Fruit fly (Drosophila melanogaster) whole organism, embryonic: Measurements from ENCODE around the gene Muc18B.

Experiments used
- BEAF-32 ChIP-seq: fragments of 200-800 bp; sonication (Bioruptor generic); optimal IDR thresholded peaks from 3 replicates; lab custom pipeline; 2017; ENCODE audit warnings: missing biosample characterization, missing genetic modification characterization, mild to moderate bottlenecking, moderate library complexity, missing genetic modification reagents
- Blimp-1 ChIP-seq: fragments of 200-800 bp; sonication (Bioruptor generic); optimal IDR thresholded peaks from 3 replicates; lab custom pipeline; 2018; ENCODE audit warnings: missing biosample characterization, missing genetic modification characterization, mild to moderate bottlenecking, moderate library complexity, missing genetic modification reagents
- CG10366 ChIP-seq: fragments of 200-800 bp; sonication (Bioruptor generic); IDR thresholded peaks from 2 replicates; pipeline ENCODE4 v1.3.6; 2022; ENCODE audit warnings: missing biosample characterization, missing genetic modification characterization
- CG10654 ChIP-seq: fragments of 200-800 bp; sonication (Bioruptor generic); optimal IDR thresholded peaks from 2 replicates; lab custom pipeline; 2016; ENCODE audit warnings: missing biosample characterization, missing genetic modification characterization
- CG12391 ChIP-seq: fragments of 200-800 bp; sonication (Bioruptor generic); optimal IDR thresholded peaks from 3 replicates; lab custom pipeline; 2018; ENCODE audit warnings: missing biosample characterization, mild to moderate bottlenecking, missing genetic modification characterization, moderate library complexity
- CG13296 ChIP-seq: fragments of 200-800 bp; sonication (Bioruptor generic); optimal IDR thresholded peaks from 3 replicates; lab custom pipeline; 2018; ENCODE audit warnings: missing biosample characterization, mild to moderate bottlenecking, missing genetic modification characterization
- CG13424 ChIP-seq: fragments of 200-800 bp; sonication (Bioruptor generic); optimal IDR thresholded peaks from 2 replicates; lab custom pipeline; 2019; ENCODE audit warnings: missing biosample characterization, mild to moderate bottlenecking, missing genetic modification characterization, moderate library complexity
- CG13775 ChIP-seq: fragments of 200-800 bp; sonication (Bioruptor generic); optimal IDR thresholded peaks from 3 replicates; lab custom pipeline; 2017; ENCODE audit warnings: missing biosample characterization, mild to moderate bottlenecking, missing genetic modification characterization
- CG17568 ChIP-seq: fragments of 200-800 bp; sonication (Bioruptor generic); optimal IDR thresholded peaks from 2 replicates; lab custom pipeline; 2018; ENCODE audit warnings: missing biosample characterization, mild to moderate bottlenecking, missing genetic modification characterization, moderate library complexity
- CG2116 ChIP-seq: fragments of 200-800 bp; sonication (Bioruptor generic); optimal IDR thresholded peaks from 3 replicates; lab custom pipeline; 2018; ENCODE audit warnings: missing biosample characterization, mild to moderate bottlenecking, missing genetic modification characterization
- CG33213 ChIP-seq: fragments of 200-800 bp; sonication (Bioruptor generic); optimal IDR thresholded peaks from 3 replicates; lab custom pipeline; 2016; ENCODE audit warnings: missing biosample characterization, missing genetic modification characterization
- CG34422 ChIP-seq: fragments of 200-800 bp; sonication (Bioruptor generic); IDR thresholded peaks from 3 replicates; pipeline ENCODE4 v1.3.6; 2022; ENCODE audit warnings: missing biosample characterization, missing genetic modification characterization
- CG42726 ChIP-seq: fragments of 200-800 bp; sonication (Bioruptor generic); IDR thresholded peaks from 2 replicates; pipeline ENCODE4 v1.3.6; 2022; ENCODE audit warnings: missing biosample characterization, missing genetic modification characterization; ENCODE audit not compliant: partially characterized antibody
- CG4424 ChIP-seq: fragments of 200-800 bp; sonication (Bioruptor generic); optimal IDR thresholded peaks from 3 replicates; lab custom pipeline; 2016; ENCODE audit warnings: missing biosample characterization, missing genetic modification characterization
- CG4820 ChIP-seq: fragments of 200-800 bp; sonication (Bioruptor generic); optimal IDR thresholded peaks from 3 replicates; lab custom pipeline; 2016; ENCODE audit warnings: missing biosample characterization, missing genetic modification characterization
- CG5245 ChIP-seq: fragments of 200-800 bp; sonication (Bioruptor generic); optimal IDR thresholded peaks from 3 replicates; lab custom pipeline; 2016; ENCODE audit warnings: missing biosample characterization, missing genetic modification characterization
- CG6854 ChIP-seq: fragments of 200-800 bp; sonication (Bioruptor generic); optimal IDR thresholded peaks from 3 replicates; lab custom pipeline; 2017; ENCODE audit warnings: missing biosample characterization, mild to moderate bottlenecking, missing genetic modification characterization
- CG7987 ChIP-seq: fragments of 200-800 bp; sonication (Bioruptor generic); optimal IDR thresholded peaks from 2 replicates; lab custom pipeline; 2018; ENCODE audit warnings: missing biosample characterization, mild to moderate bottlenecking, missing genetic modification characterization, moderate library complexity
- CTCF ChIP-seq: fragments of 200-800 bp; sonication (Bioruptor generic); optimal IDR thresholded peaks from 2 replicates; lab custom pipeline; 2017; ENCODE audit warnings: missing biosample characterization, mild to moderate bottlenecking, missing genetic modification characterization, moderate library complexity
- Drgx ChIP-seq: fragments of 200-800 bp; sonication (Bioruptor generic); IDR thresholded peaks from 2 replicates; pipeline ENCODE4 v1.3.6; 2022; ENCODE audit warnings: missing biosample characterization, missing genetic modification characterization
- Ets65A ChIP-seq: fragments of 200-800 bp; sonication (Bioruptor generic); peaks from one replicate; lab custom pipeline; 2016; ENCODE audit warnings: missing biosample characterization, missing genetic modification characterization
- Fer1 ChIP-seq: fragments of 200-800 bp; sonication (Bioruptor generic); optimal IDR thresholded peaks from 2 replicates; lab custom pipeline; 2017; ENCODE audit warnings: missing biosample characterization, mild to moderate bottlenecking, missing genetic modification characterization
- GATAe ChIP-seq: fragments of 200-800 bp; sonication (Bioruptor generic); conservative IDR thresholded peaks from 2 replicates; pipeline ENCODE4 v1.3.6; 2022; ENCODE audit warnings: missing biosample characterization, missing genetic modification characterization
- HmgZ ChIP-seq: fragments of 200-800 bp; sonication (Bioruptor generic); optimal IDR thresholded peaks from 2 replicates; lab custom pipeline; 2018; ENCODE audit warnings: missing biosample characterization, mild to moderate bottlenecking, missing genetic modification characterization
- Meics ChIP-seq: fragments of 200-800 bp; sonication (Bioruptor generic); optimal IDR thresholded peaks from 2 replicates; lab custom pipeline; 2017; ENCODE audit warnings: missing biosample characterization, mild to moderate bottlenecking, missing genetic modification characterization
- Poxn ChIP-seq: fragments of 200-800 bp; sonication (Bioruptor generic); IDR thresholded peaks from 2 replicates; pipeline ENCODE4 v1.3.6; 2022; ENCODE audit warnings: missing biosample characterization, missing genetic modification characterization
- Sin3A ChIP-seq: fragments of >200 bp; optimal IDR thresholded peaks from 2 replicates; lab custom pipeline; 2018
- Six4 ChIP-seq: fragments of 200-800 bp; sonication (Bioruptor generic); optimal IDR thresholded peaks from 2 replicates; lab custom pipeline; 2016; ENCODE audit warnings: missing biosample characterization, missing genetic modification characterization
- Taf1 ChIP-seq: fragments of 200-800 bp; sonication (Bioruptor generic); IDR thresholded peaks from 2 replicates; pipeline ENCODE4 v1.3.6; 2022; ENCODE audit warnings: missing biosample characterization, missing genetic modification characterization
- Trl ChIP-seq, 3 experiments: fragments of >200 bp in 2 of 3; fragments of 200-800 bp in 1 of 3; sonication (Bioruptor generic) in 1 of 3; optimal IDR thresholded peaks; 2 replicates in 1 of 3; 3 replicates in 2 of 3; lab custom pipeline; 2016 to 2017; ENCODE audit warnings: missing biosample characterization in 1 of 3, missing genetic modification characterization in 1 of 3
- Xbp1 ChIP-seq: fragments of 200-800 bp; sonication (Bioruptor generic); optimal IDR thresholded peaks from 3 replicates; lab custom pipeline; 2016; ENCODE audit warnings: missing biosample characterization, mild to moderate bottlenecking, missing genetic modification characterization
- ab ChIP-seq: fragments of 200-800 bp; sonication (Bioruptor generic); optimal IDR thresholded peaks from 2 replicates; lab custom pipeline; 2016; ENCODE audit warnings: missing biosample characterization, missing genetic modification characterization
- ara ChIP-seq: fragments of 200-800 bp; sonication (Bioruptor generic); IDR thresholded peaks from 2 replicates; pipeline ENCODE4 v1.3.6; 2022; ENCODE audit warnings: missing biosample characterization, missing genetic modification characterization
- cas ChIP-seq: fragments of 200-800 bp; sonication (Bioruptor generic); IDR thresholded peaks from 2 replicates; pipeline ENCODE4 v1.3.6; 2022; ENCODE audit warnings: missing biosample characterization, missing genetic modification characterization
- corto ChIP-seq: fragments of 200-800 bp; sonication (Bioruptor generic); optimal IDR thresholded peaks from 2 replicates; lab custom pipeline; 2016; ENCODE audit warnings: missing biosample characterization, mild to moderate bottlenecking, missing genetic modification characterization, moderate library complexity
- croc ChIP-seq: fragments of 200-800 bp; sonication (Bioruptor generic); conservative IDR thresholded peaks from 3 replicates; pipeline ENCODE4 v1.3.6; 2022; ENCODE audit warnings: missing biosample characterization, missing genetic modification characterization
- cwo ChIP-seq: fragments of 200-800 bp; sonication (Bioruptor generic); optimal IDR thresholded peaks from 3 replicates; lab custom pipeline; 2017; ENCODE audit warnings: missing biosample characterization, missing genetic modification characterization, mild to moderate bottlenecking, moderate library complexity, missing genetic modification reagents
- gem ChIP-seq: fragments of 200-800 bp; sonication (Bioruptor generic); optimal IDR thresholded peaks from 2 replicates; lab custom pipeline; 2019; ENCODE audit warnings: missing biosample characterization, mild to moderate bottlenecking, missing genetic modification characterization, moderate library complexity
- gsb ChIP-seq: fragments of 200-800 bp; sonication (Bioruptor generic); IDR thresholded peaks from 2 replicates; pipeline ENCODE4 v1.3.6; 2022; ENCODE audit warnings: missing biosample characterization, missing genetic modification characterization
- gsb-n ChIP-seq: fragments of 200-800 bp; sonication (Bioruptor generic); optimal IDR thresholded peaks from 3 replicates; lab custom pipeline; 2018; ENCODE audit warnings: missing biosample characterization, mild to moderate bottlenecking, missing genetic modification characterization
- gt ChIP-seq: fragments of 200-800 bp; sonication (Bioruptor generic); IDR thresholded peaks from 2 replicates; pipeline ENCODE4 v1.3.6; 2022; ENCODE audit warnings: missing biosample characterization, missing genetic modification characterization
- insv ChIP-seq, 2 experiments: fragments of 200-800 bp; sonication (Bioruptor generic); optimal IDR thresholded peaks; 3 replicates each; lab custom pipeline; 2016 to 2018; ENCODE audit warnings: missing biosample characterization in 2 of 2, missing genetic modification characterization in 2 of 2
- lilli ChIP-seq: fragments of 200-800 bp; sonication (Bioruptor generic); optimal IDR thresholded peaks from 3 replicates; lab custom pipeline; 2016; ENCODE audit warnings: missing biosample characterization, missing genetic modification characterization
- nmo ChIP-seq: fragments of 200-800 bp; sonication (Bioruptor generic); optimal IDR thresholded peaks from 2 replicates; lab custom pipeline; 2018; ENCODE audit warnings: missing biosample characterization, mild to moderate bottlenecking, missing genetic modification characterization, moderate library complexity
- pan ChIP-seq, 4 experiments: fragments of >200 bp in 3 of 4; fragments of 200-800 bp in 1 of 4; sonication (Bioruptor generic) in 1 of 4; optimal IDR thresholded peaks in 3 of 4; IDR thresholded peaks in 1 of 4; 2 replicates each; pipeline versions ENCODE4 v1.3.6 to Lab custom; 2017 to 2022; ENCODE audit warnings: missing biosample characterization in 2 of 4, missing genetic modification characterization in 2 of 4, mixed read lengths in 1 of 4
- phol ChIP-seq: fragments of 200-800 bp; sonication (Bioruptor generic); optimal IDR thresholded peaks from 3 replicates; lab custom pipeline; 2018; ENCODE audit warnings: missing biosample characterization, mild to moderate bottlenecking, missing genetic modification characterization, moderate library complexity
- tio ChIP-seq: fragments of 200-800 bp; sonication (Bioruptor generic); optimal IDR thresholded peaks from 2 replicates; lab custom pipeline; 2017; ENCODE audit warnings: missing biosample characterization, missing genetic modification characterization, inconsistent platforms
- trem ChIP-seq: fragments of 200-800 bp; optimal IDR thresholded peaks from 3 replicates; lab custom pipeline; 2019; ENCODE audit warnings: missing biosample characterization, mild to moderate bottlenecking, missing genetic modification characterization, moderate library complexity
- vvl ChIP-seq: fragments of 200-800 bp; sonication (Bioruptor generic); IDR thresholded peaks from 2 replicates; pipeline ENCODE4 v1.3.6; 2022; ENCODE audit warnings: missing biosample characterization, missing genetic modification characterization
- zen2 ChIP-seq: fragments of 200-800 bp; sonication (Bioruptor generic); IDR thresholded peaks from 3 replicates; pipeline ENCODE4 v1.3.6; 2022; ENCODE audit warnings: missing biosample characterization, missing genetic modification characterization; ENCODE audit not compliant: partially characterized antibody

The Muc18B gene

dm6 chrX:19248426-19249217 lies 33.3 kb downstream of the Muc18B start, which contains the start of gene Hs3st-B (continued):
- peak; percentile 50 for TF ChIP-seq Meics (GFP tag; lab: Kevin White, UChicago)
- TF ChIP-seq Blimp-1: no peak
- TF ChIP-seq CG4820 (GFP tag; lab: Kevin White, UChicago): no peak
- TF ChIP-seq CG7987 (GFP tag; lab: Kevin White, UChicago): no peak
- no peak for TF ChIP-seq gt (GFP tag; lab: Robert Waterston, UW)
- peak; percentile 24 for TF ChIP-seq lilli (GFP tag; lab: Kevin White, UChicago)
- TF ChIP-seq Six4 (GFP tag; lab: Kevin White, UChicago): no peak
- TF ChIP-seq Ets65A: peak; percentile 87
- TF ChIP-seq CG12391 (tag; lab: Kevin White, UChicago): no peak
- TF ChIP-seq CG13296 (GFP tag; lab: Kevin White, UChicago): no peak
- TF ChIP-seq gsb-n: no peak
- no peak for TF ChIP-seq Sin3A (lab: Kevin White, UChicago)
- no peak for TF ChIP-seq CG33213 (GFP tag; lab: Kevin White, UChicago)
- peak; percentile 5 for TF ChIP-seq CG4424 (GFP tag; lab: Kevin White, UChicago)
- TF ChIP-seq croc (GFP tag; lab: Robert Waterston, UW): no peak
- peak; percentile 12 for TF ChIP-seq HmgZ (tag; lab: Kevin White, UChicago)
- peak; percentile 12 for TF ChIP-seq CG6854 (GFP tag; lab: Kevin White, UChicago)
- TF ChIP-seq insv (GFP tag; optimal IDR thresholded peaks at IDR 0.05; lab: Kevin White, UChicago): no peak
- no peak for TF ChIP-seq Drgx (GFP tag; lab: Robert Waterston, UW)
- no peak for TF ChIP-seq CG13424
- no peak for TF ChIP-seq Poxn (GFP tag; lab: Robert Waterston, UW)
- TF ChIP-seq vvl (GFP tag; lab: Robert Waterston, UW): no peak; the same call in 1 of the 2 replicates
- no peak for TF ChIP-seq Taf1 (GFP tag; lab: Robert Waterston, UW)
- TF ChIP-seq ab (GFP tag; lab: Kevin White, UChicago): no peak
- no peak for TF ChIP-seq tio (GFP tag; lab: Kevin White, UChicago)
- TF ChIP-seq GATAe (GFP tag; lab: Robert Waterston, UW): no peak
- TF ChIP-seq phol (tag; lab: Kevin White, UChicago): peak; percentile 25
- TF ChIP-seq pan (optimal IDR thresholded peaks at IDR 0.05; lab: Kevin White, UChicago): no peak
- peak in 1 of 2 experiments; percentile 32 for TF ChIP-seq pan (GFP tag; optimal IDR thresholded peaks at IDR 0.05 in 1 of 2, IDR thresholded peaks at IDR 0.05 in 1 of 2)
- no peak for TF ChIP-seq ara
- no peak for TF ChIP-seq CG2116 (GFP tag; lab: Kevin White, UChicago)
- no peak for TF ChIP-seq CTCF (GFP tag; lab: Kevin White, UChicago)
- no peak for TF ChIP-seq BEAF-32 (GFP tag; lab: Kevin White, UChicago)
- TF ChIP-seq zen2 (GFP tag; lab: Robert Waterston, UW): no peak
- TF ChIP-seq CG5245 (GFP tag; lab: Kevin White, UChicago): no peak
- no peak for TF ChIP-seq CG17568 (GFP tag; lab: Kevin White, UChicago)
- TF ChIP-seq CG34422 (GFP tag; lab: Robert Waterston, UW): no peak
- no peak for TF ChIP-seq Trl (optimal IDR thresholded peaks at IDR 0.05; lab: Kevin White, UChicago)
- TF ChIP-seq Trl (GFP tag; optimal IDR thresholded peaks at IDR 0.05; lab: Kevin White, UChicago): no peak
- TF ChIP-seq Fer1 (GFP tag; lab: Kevin White, UChicago): peak; percentile 59
- TF ChIP-seq corto (GFP tag; lab: Kevin White, UChicago): no peak
- no peak for TF ChIP-seq gsb (GFP tag; lab: Robert Waterston, UW)
- no peak for TF ChIP-seq CG10366 (GFP tag; lab: Robert Waterston, UW)
- TF ChIP-seq cas (GFP tag; lab: Robert Waterston, UW): no peak
- TF ChIP-seq trem (tag; lab: Kevin White, UChicago): no peak
- no peak for TF ChIP-seq gem (tag; lab: Kevin White, UChicago)
- peak; percentile 34 for TF ChIP-seq Xbp1
- no peak for TF ChIP-seq CG42726 (GFP tag; lab: Robert Waterston, UW)
- TF ChIP-seq CG10654 (GFP tag; lab: Kevin White, UChicago): no peak
- TF ChIP-seq cwo: peak; percentile 32
- peak; percentile 27 for TF ChIP-seq nmo
- no peak for TF ChIP-seq CG13775 (GFP tag; lab: Kevin White, UChicago)
